Fruit fly (Drosophila melanogaster) ovary, adult (tissue): ENCODE results near the gene Nemp.

Source experiments
- CG17801 ChIP-seq: fragments of 200-800 bp; optimal IDR thresholded peaks from 2 replicates; lab custom pipeline; 2019; ENCODE audit warnings: missing biosample characterization, mild to moderate bottlenecking, missing genetic modification characterization, moderate library complexity; ENCODE audit not compliant: partially characterized antibody

Gene Nemp

dm6 chrX:16637106-16637590 is 17.7 kb downstream of the Nemp start, which contains the start of gene Rok:
Rok (minus strand) TSS chrX:16637414.
- TF ChIP-seq CG17801 (GFP tag; lab: Kevin White, UChicago) = no peak

dm6 chrX:16633181-16633957 is 21.4 kb downstream of the Nemp start:
- no peak for TF ChIP-seq CG17801 (GFP tag; lab: Kevin White, UChicago)

- TF ChIP-seq CG17801 (GFP tag; lab: Kevin White, UChicago) = no peak
These were observed 22.7 kb downstream of the Nemp start, which contains the start of gene CG9777 for dm6 chrX:16632135-16632534. CG9777 (minus strand) TSS chrX:16632235.

- no peak for TF ChIP-seq CG17801 (GFP tag; lab: Kevin White, UChicago)
These were observed 30.3 kb downstream of the Nemp start for dm6 chrX:16624519-16624918.

dm6 chrX:16623524-16623923 is 31.3 kb downstream of the Nemp start:
- TF ChIP-seq CG17801 (GFP tag; lab: Kevin White, UChicago) = no peak

dm6 chrX:16621462-16621861 is 33.4 kb downstream of the Nemp start, which contains the start of gene CG9782:
CG9782 (minus strand) TSS chrX:16621589.
- no peak for TF ChIP-seq CG17801 (GFP tag; lab: Kevin White, UChicago)

dm6 chrX:16618724-16619123 is 36.1 kb downstream of the Nemp start:
- no peak for TF ChIP-seq CG17801 (GFP tag; lab: Kevin White, UChicago)

dm6 chrX:16616773-16617738 is 37.8 kb downstream of the Nemp start:
- no peak for TF ChIP-seq CG17801 (GFP tag; lab: Kevin White, UChicago)

- peak; percentile 7 for TF ChIP-seq CG17801 (GFP tag; lab: Kevin White, UChicago)
These were observed 44.2 kb downstream of the Nemp start, which contains the start of gene mbt for dm6 chrX:16610601-16611058. mbt (plus strand) TSS chrX:16610685.

- TF ChIP-seq CG17801 (GFP tag; lab: Kevin White, UChicago) = no peak
These were observed 47.0 kb downstream of the Nemp start for dm6 chrX:16607828-16608227.
